Worm (Caenorhabditis elegans): ENCODE measurements around the gene C26B9.3.

- TF ChIP-seq W03F9.2 (tag; optimal IDR thresholded peaks at IDR 0.05) (no peak), him-1 (tag; optimal IDR thresholded peaks at IDR 0.05) (no peak)
These were observed 14.8 kb upstream of the C26B9.3 start, which contains the start of gene sto-2 for ce11 chrX:5323287-5323686.
